Worm (Caenorhabditis elegans) whole organism, L1 larva: ENCODE data around the gene ztf-17.

Source experiments
- C04F5.9 ChIP-seq: sonication (generic microtip); optimal IDR thresholded peaks from 2 replicates; lab custom pipeline; 2016; ENCODE audit warnings: missing genetic modification characterization, missing compliant biosample characterization
- C16A3.4 ChIP-seq: fragments of 150-350 bp; optimal IDR thresholded peaks from 2 replicates; lab custom pipeline; 2014; ENCODE audit warnings: missing biosample characterization, missing genetic modification characterization
- C34B4.2 ChIP-seq: sonication (generic microtip); optimal IDR thresholded peaks from 2 replicates; lab custom pipeline; 2017; ENCODE audit warnings: mild to moderate bottlenecking, missing genetic modification characterization, missing compliant biosample characterization
- Y116A8C.19 ChIP-seq: sonication (generic microtip); optimal IDR thresholded peaks from 2 replicates; lab custom pipeline; 2016; ENCODE audit warnings: missing compliant biosample characterization, missing genetic modification characterization, borderline replicate concordance
- aly-2 ChIP-seq: fragments of 150-350 bp; optimal IDR thresholded peaks from 2 replicates; lab custom pipeline; 2014; ENCODE audit warnings: missing biosample characterization, missing genetic modification characterization
- blmp-1 ChIP-seq: fragments of 150-350 bp; optimal IDR thresholded peaks from 2 replicates; lab custom pipeline; 2014; ENCODE audit warnings: missing biosample characterization, missing genetic modification characterization
- ceh-63 ChIP-seq: fragments of 200-800 bp; sonication (Bioruptor generic); optimal IDR thresholded peaks from 2 replicates; lab custom pipeline; 2018; ENCODE audit warnings: mild to moderate bottlenecking, missing genetic modification characterization, missing compliant biosample characterization
- ceh-90 ChIP-seq: sonication (generic microtip); optimal IDR thresholded peaks from 2 replicates; lab custom pipeline; 2016; ENCODE audit warnings: missing genetic modification characterization, missing compliant biosample characterization
- ces-1 ChIP-seq: fragments of 150-350 bp; optimal IDR thresholded peaks from 2 replicates; lab custom pipeline; 2014; ENCODE audit warnings: missing biosample characterization, missing genetic modification reagents, missing genetic modification characterization
- dpl-1 ChIP-seq, 3 experiments: fragments of 150-350 bp in 2 of 3; sonication (generic microtip) in 1 of 3; optimal IDR thresholded peaks; 2 replicates each; lab custom pipeline; 2014 to 2017; ENCODE audit warnings: missing biosample characterization in 3 of 3, missing genetic modification characterization in 3 of 3, missing genetic modification reagents in 3 of 3
- dsc-1 ChIP-seq: sonication (generic microtip); optimal IDR thresholded peaks from 2 replicates; lab custom pipeline; 2016; ENCODE audit warnings: mild to moderate bottlenecking, missing genetic modification characterization, missing compliant biosample characterization
- efl-1 ChIP-seq, 4 experiments: fragments of 150-350 bp; optimal IDR thresholded peaks in 3 of 4; peaks in 1 of 4; 1 replicate in 1 of 4; 2 replicates in 3 of 4; lab custom pipeline; 2014; ENCODE audit warnings: missing biosample characterization in 2 of 4, missing genetic modification characterization in 2 of 4, missing genetic modification reagents in 2 of 4
- elt-2 ChIP-seq: sonication (generic microtip); optimal IDR thresholded peaks from 2 replicates; lab custom pipeline; 2016; ENCODE audit warnings: missing genetic modification characterization, mild to moderate bottlenecking, inconsistent platforms, missing compliant biosample characterization, missing genetic modification reagents
- elt-3 ChIP-seq, 6 experiments: fragments of 150-350 bp in 1 of 6; sonication (generic microtip); optimal IDR thresholded peaks; 2 replicates each; lab custom pipeline; 2017 to 2018; ENCODE audit warnings: missing biosample characterization in 6 of 6, missing genetic modification characterization in 6 of 6, inconsistent platforms in 1 of 6
- ets-5 ChIP-seq: fragments of 200-800 bp; sonication (Bioruptor generic); IDR thresholded peaks from 2 replicates; pipeline ENCODE4 v1.3.6; 2022; ENCODE audit warnings: missing genetic modification characterization, missing compliant biosample characterization
- fkh-4 ChIP-seq: sonication (generic microtip); optimal IDR thresholded peaks from 2 replicates; lab custom pipeline; 2016; ENCODE audit warnings: missing compliant biosample characterization, missing genetic modification characterization, borderline replicate concordance
- hlh-17 ChIP-seq: fragments of 200-800 bp; sonication (Bioruptor generic); optimal IDR thresholded peaks from 2 replicates; lab custom pipeline; 2018; ENCODE audit warnings: missing genetic modification characterization, mild to moderate bottlenecking, missing compliant biosample characterization, moderate library complexity, borderline replicate concordance
- hlh-4 ChIP-seq: sonication (generic microtip); optimal IDR thresholded peaks from 2 replicates; lab custom pipeline; 2016; ENCODE audit warnings: mild to moderate bottlenecking, missing genetic modification characterization, missing compliant biosample characterization
- irx-1 ChIP-seq: sonication (generic microtip); optimal IDR thresholded peaks from 2 replicates; lab custom pipeline; 2016; ENCODE audit warnings: missing genetic modification characterization, missing compliant biosample characterization
- isw-1 ChIP-seq: fragments of 200-800 bp; sonication (Bioruptor generic); IDR thresholded peaks from 2 replicates; pipeline ENCODE4 v1.3.6; 2022; ENCODE audit warnings: missing genetic modification characterization, missing compliant biosample characterization
- jun-1 ChIP-seq: fragments of 150-350 bp; optimal IDR thresholded peaks from 2 replicates; lab custom pipeline; 2014; ENCODE audit warnings: missing biosample characterization, missing genetic modification reagents, missing genetic modification characterization
- lin-14 ChIP-seq: fragments of 200-800 bp; sonication (Bioruptor generic); optimal IDR thresholded peaks from 2 replicates; lab custom pipeline; 2018; ENCODE audit warnings: mild to moderate bottlenecking, missing genetic modification characterization, moderate library complexity, missing compliant biosample characterization
- lin-39 ChIP-seq: fragments of 150-350 bp; optimal IDR thresholded peaks from 2 replicates; lab custom pipeline; 2014; ENCODE audit warnings: missing biosample characterization, missing genetic modification reagents, missing genetic modification characterization
- lir-3 ChIP-seq: sonication (generic microtip); optimal IDR thresholded peaks from 2 replicates; lab custom pipeline; 2016; ENCODE audit warnings: mild to moderate bottlenecking, missing genetic modification characterization, moderate library complexity, missing compliant biosample characterization; ENCODE audit not compliant: poor library complexity
- lsy-2 ChIP-seq, 2 experiments: fragments of 150-350 bp; optimal IDR thresholded peaks; 2 replicates each; lab custom pipeline; 2014; ENCODE audit warnings: missing biosample characterization in 2 of 2, missing genetic modification characterization in 2 of 2
- mab-9 ChIP-seq: fragments of 200-800 bp; sonication (Bioruptor generic); IDR thresholded peaks from 2 replicates; pipeline ENCODE4 v1.3.6; 2022; ENCODE audit warnings: missing genetic modification reagents, missing genetic modification characterization, missing compliant biosample characterization
- mdl-1 ChIP-seq, 2 experiments: fragments of 150-350 bp; optimal IDR thresholded peaks; 2 replicates each; lab custom pipeline; 2014 to 2017; ENCODE audit warnings: missing biosample characterization in 2 of 2, missing genetic modification characterization in 2 of 2, inconsistent platforms in 1 of 2
- mep-1 ChIP-seq: fragments of 150-350 bp; optimal IDR thresholded peaks from 2 replicates; lab custom pipeline; 2014; ENCODE audit warnings: missing biosample characterization, missing genetic modification characterization
- nhr-12 ChIP-seq: sonication (generic microtip); optimal IDR thresholded peaks from 2 replicates; lab custom pipeline; 2017; ENCODE audit warnings: missing biosample characterization, missing genetic modification characterization
- nhr-19 ChIP-seq: fragments of 200-800 bp; sonication (Bioruptor generic); conservative IDR thresholded peaks from 2 replicates; pipeline ENCODE4 v1.3.6; 2022; ENCODE audit warnings: missing genetic modification characterization, missing compliant biosample characterization
- nhr-20 ChIP-seq: sonication (generic microtip); optimal IDR thresholded peaks from 2 replicates; lab custom pipeline; 2016; ENCODE audit warnings: mild to moderate bottlenecking, missing genetic modification characterization, missing compliant biosample characterization
- nhr-237 ChIP-seq: fragments of 150-350 bp; optimal IDR thresholded peaks from 2 replicates; lab custom pipeline; 2014; ENCODE audit warnings: missing biosample characterization, missing genetic modification characterization
- nhr-28 ChIP-seq: fragments of 150-350 bp; optimal IDR thresholded peaks from 2 replicates; lab custom pipeline; 2014; ENCODE audit warnings: missing biosample characterization, missing genetic modification characterization
- nhr-47 ChIP-seq: sonication (generic microtip); optimal IDR thresholded peaks from 2 replicates; lab custom pipeline; 2016; ENCODE audit warnings: mild to moderate bottlenecking, missing genetic modification characterization, moderate library complexity, missing compliant biosample characterization
- nhr-71 ChIP-seq: sonication (generic microtip); optimal IDR thresholded peaks from 2 replicates; lab custom pipeline; 2016; ENCODE audit warnings: mild to moderate bottlenecking, missing genetic modification characterization, moderate library complexity, missing compliant biosample characterization
- nhr-77 ChIP-seq: fragments of 150-350 bp; optimal IDR thresholded peaks from 2 replicates; lab custom pipeline; 2014; ENCODE audit warnings: missing biosample characterization, missing genetic modification characterization
- nhr-85 ChIP-seq: sonication (generic microtip); peaks from one replicate; lab custom pipeline; 2016; ENCODE audit warnings: missing genetic modification characterization, inconsistent platforms, missing compliant biosample characterization
- nhr-90 ChIP-seq: sonication (generic microtip); optimal IDR thresholded peaks from 2 replicates; lab custom pipeline; 2016; ENCODE audit warnings: mild to moderate bottlenecking, missing genetic modification characterization, missing compliant biosample characterization; ENCODE audit not compliant: poor library complexity
- pag-3 ChIP-seq: sonication (generic microtip); optimal IDR thresholded peaks from 2 replicates; lab custom pipeline; 2017; ENCODE audit warnings: missing genetic modification characterization, mild to moderate bottlenecking, missing compliant biosample characterization, antibody characterized with exemption, borderline replicate concordance; ENCODE audit not compliant: insufficient read depth
- pax-3 ChIP-seq: fragments of 200-800 bp; sonication (Bioruptor generic); optimal IDR thresholded peaks from 2 replicates; lab custom pipeline; 2018; ENCODE audit warnings: mild to moderate bottlenecking, missing genetic modification characterization, moderate library complexity, missing compliant biosample characterization
- rnt-1 ChIP-seq: sonication (generic microtip); optimal IDR thresholded peaks from 2 replicates; lab custom pipeline; 2016; ENCODE audit warnings: mild to moderate bottlenecking, missing genetic modification characterization, moderate library complexity, missing compliant biosample characterization
- skn-1 ChIP-seq: fragments of 150-350 bp; optimal IDR thresholded peaks from 2 replicates; lab custom pipeline; 2014; ENCODE audit warnings: missing biosample characterization, missing genetic modification characterization
- snpc-4 ChIP-seq: fragments of 150-350 bp; optimal IDR thresholded peaks from 2 replicates; lab custom pipeline; 2014; ENCODE audit warnings: missing biosample characterization, missing genetic modification characterization
- sptf-1 ChIP-seq: fragments of 150-350 bp; optimal IDR thresholded peaks from 2 replicates; lab custom pipeline; 2014; ENCODE audit warnings: missing biosample characterization, missing genetic modification characterization
- sup-37 ChIP-seq: fragments of 200-800 bp; sonication (Bioruptor generic); optimal IDR thresholded peaks from 2 replicates; lab custom pipeline; 2018; ENCODE audit warnings: mild to moderate bottlenecking, missing genetic modification characterization, missing compliant biosample characterization
- swsn-7 ChIP-seq: sonication (generic microtip); optimal IDR thresholded peaks from 2 replicates; lab custom pipeline; 2016; ENCODE audit warnings: missing genetic modification characterization, missing compliant biosample characterization
- tbx-2 ChIP-seq: sonication (generic microtip); optimal IDR thresholded peaks from 2 replicates; lab custom pipeline; 2016; ENCODE audit warnings: missing genetic modification characterization, missing compliant biosample characterization
- tlp-1 ChIP-seq: fragments of 150-350 bp; optimal IDR thresholded peaks from 2 replicates; lab custom pipeline; 2014; ENCODE audit warnings: missing biosample characterization, missing genetic modification characterization
- unc-86 ChIP-seq: sonication (generic microtip); optimal IDR thresholded peaks from 2 replicates; lab custom pipeline; 2016; ENCODE audit warnings: missing genetic modification characterization, missing compliant biosample characterization
- unc-98 ChIP-seq: fragments of 200-800 bp; sonication (Bioruptor generic); IDR thresholded peaks from 2 replicates; pipeline ENCODE4 v1.3.6; 2022; ENCODE audit warnings: missing genetic modification characterization, missing compliant biosample characterization
- xbp-1 ChIP-seq: sonication (generic microtip); optimal IDR thresholded peaks from 2 replicates; lab custom pipeline; 2016; ENCODE audit warnings: missing genetic modification characterization, missing compliant biosample characterization
- ztf-4 ChIP-seq: fragments of 150-350 bp; optimal IDR thresholded peaks from 2 replicates; lab custom pipeline; 2014; ENCODE audit warnings: missing biosample characterization, missing genetic modification characterization

The ztf-17 gene

DNA sequence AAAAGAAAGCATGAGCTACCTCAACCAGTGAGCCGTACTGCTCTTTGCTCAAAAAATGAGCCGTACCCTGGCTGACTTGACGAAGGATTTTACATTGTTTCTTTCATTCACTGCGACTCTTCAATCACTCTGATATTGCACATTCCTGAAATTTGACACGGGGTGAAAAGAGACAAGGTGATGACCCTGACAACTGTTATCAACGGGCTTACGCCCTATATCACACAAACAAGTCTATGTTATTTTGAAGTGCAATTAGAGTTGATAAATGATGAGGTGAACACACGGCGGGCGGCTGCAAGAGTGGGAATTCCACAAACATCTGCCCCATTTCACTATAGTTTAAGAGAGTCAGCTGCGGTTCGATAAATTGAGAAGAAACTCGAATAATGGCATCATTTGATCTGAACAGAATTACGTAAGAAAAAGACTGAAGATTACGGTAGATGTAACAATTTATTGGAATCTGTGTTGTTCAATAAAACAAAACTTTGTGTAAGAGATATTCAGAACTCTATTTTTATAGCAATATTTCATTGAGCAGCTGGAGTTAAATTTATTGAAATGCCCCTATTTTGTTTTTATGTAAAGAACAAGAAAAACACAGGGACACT, 33.2 kb downstream of the ztf-17 start:
- TF ChIP-seq elt-3 (tag; optimal IDR thresholded peaks at IDR 0.05; lab: Kevin White, UChicago) = no peak
- TF ChIP-seq irx-1 (tag; lab: Kevin White, UChicago) = peak; percentile 14
- TF ChIP-seq rnt-1 (tag; lab: Kevin White, UChicago) = peak; percentile 89
- TF ChIP-seq ztf-4 (tag; lab: Kevin White, UChicago) = peak; percentile 55
- no peak for TF ChIP-seq nhr-12 (tag; lab: Kevin White, UChicago)
- peak; percentile 47 for TF ChIP-seq nhr-47 (tag; lab: Kevin White, UChicago)
- TF ChIP-seq lin-39 (tag; lab: Kevin White, UChicago) = peak; percentile 88
- TF ChIP-seq C16A3.4 (tag; lab: Kevin White, UChicago) = peak; percentile 29
- TF ChIP-seq ces-1 (GFP tag; lab: Kevin White, UChicago) = no peak
- no peak for TF ChIP-seq isw-1 (GFP tag; lab: Robert Waterston, UW)
- peak; percentile 60 for TF ChIP-seq unc-98 (GFP tag; lab: Robert Waterston, UW)
- peak; percentile 11 for TF ChIP-seq xbp-1 (tag; lab: Kevin White, UChicago)
- TF ChIP-seq Y116A8C.19 (tag; lab: Kevin White, UChicago) = no peak
- peak; percentile 49 for TF ChIP-seq lir-3 (tag; lab: Kevin White, UChicago)
- TF ChIP-seq sup-37 (GFP tag; lab: Kevin White, UChicago) = peak; percentile 30
- no peak for TF ChIP-seq mep-1 (tag; lab: Kevin White, UChicago)
- TF ChIP-seq nhr-28 (tag; lab: Kevin White, UChicago) = no peak
- TF ChIP-seq tlp-1 = no peak
- no peak for TF ChIP-seq pax-3 (tag; lab: Kevin White, UChicago)
- TF ChIP-seq ceh-90 (tag; lab: Kevin White, UChicago) = no peak
- no peak for TF ChIP-seq jun-1 (tag; lab: Kevin White, UChicago)
- TF ChIP-seq hlh-17 (GFP tag; lab: Kevin White, UChicago) = no peak
- no peak for TF ChIP-seq elt-2 (tag; lab: Kevin White, UChicago)
- peak; percentile 28 for TF ChIP-seq C04F5.9 (tag; lab: Kevin White, UChicago)
- no peak for TF ChIP-seq hlh-4 (tag; lab: Kevin White, UChicago)
- TF ChIP-seq nhr-237 (tag; lab: Kevin White, UChicago) = no peak
- TF ChIP-seq fkh-4 (tag; lab: Kevin White, UChicago) = no peak
- no peak for TF ChIP-seq snpc-4 (tag; lab: Kevin White, UChicago)
- TF ChIP-seq nhr-20 (tag; lab: Kevin White, UChicago) = peak; percentile 84
- peak; percentile 71 for TF ChIP-seq tbx-2 (tag; lab: Kevin White, UChicago)
- no peak for TF ChIP-seq unc-86
- TF ChIP-seq mab-9 (GFP tag; lab: Robert Waterston, UW) = no peak
- no peak for TF ChIP-seq ceh-63 (GFP tag; lab: Kevin White, UChicago)
- peak; percentile 55 to 69 for TF ChIP-seq lsy-2 (tag; optimal IDR thresholded peaks at IDR 0.05; lab: Kevin White, UChicago)
- TF ChIP-seq nhr-90 = no peak
- no peak for TF ChIP-seq blmp-1 (tag; lab: Kevin White, UChicago)
- no peak for TF ChIP-seq nhr-77 (tag; lab: Kevin White, UChicago)
- peak; percentile 64 for TF ChIP-seq swsn-7
- TF ChIP-seq nhr-19 = peak; percentile 80
- no peak for TF ChIP-seq skn-1 (tag; lab: Kevin White, UChicago)
- peak in 1 of 2 experiments; percentile 61 for TF ChIP-seq mdl-1 (tag; optimal IDR thresholded peaks at IDR 0.05; lab: Kevin White, UChicago)
- no peak for TF ChIP-seq pag-3 (tag; lab: Kevin White, UChicago)
- TF ChIP-seq sptf-1 (tag; lab: Kevin White, UChicago) = no peak
- peak in 1 of 3 experiments; percentile 13 for TF ChIP-seq dpl-1 (GFP tag; optimal IDR thresholded peaks at IDR 0.05; lab: Kevin White, UChicago)
- TF ChIP-seq nhr-71 = peak; percentile 94
- peak in 1 of 2 experiments; percentile 19 for TF ChIP-seq efl-1 (optimal IDR thresholded peaks at IDR 0.05; lab: Kevin White, UChicago)
- TF ChIP-seq efl-1 (GFP tag; optimal IDR thresholded peaks at IDR 0.05 in 1 of 2; lab: Kevin White, UChicago) = no peak
- no peak for TF ChIP-seq aly-2 (tag; lab: Kevin White, UChicago)
- no peak for TF ChIP-seq dsc-1 (tag; lab: Kevin White, UChicago)
- TF ChIP-seq nhr-85 (tag; lab: Kevin White, UChicago) = peak; percentile 36
- peak; percentile 91 for TF ChIP-seq lin-14 (GFP tag; lab: Kevin White, UChicago)
- TF ChIP-seq C34B4.2 (tag; lab: Kevin White, UChicago) = no peak
- no peak for TF ChIP-seq ets-5 (GFP tag; lab: Robert Waterston, UW)
